Worm (Caenorhabditis elegans): ENCODE measurements around the gene T22F3.7.

The T22F3.7 gene

DNA sequence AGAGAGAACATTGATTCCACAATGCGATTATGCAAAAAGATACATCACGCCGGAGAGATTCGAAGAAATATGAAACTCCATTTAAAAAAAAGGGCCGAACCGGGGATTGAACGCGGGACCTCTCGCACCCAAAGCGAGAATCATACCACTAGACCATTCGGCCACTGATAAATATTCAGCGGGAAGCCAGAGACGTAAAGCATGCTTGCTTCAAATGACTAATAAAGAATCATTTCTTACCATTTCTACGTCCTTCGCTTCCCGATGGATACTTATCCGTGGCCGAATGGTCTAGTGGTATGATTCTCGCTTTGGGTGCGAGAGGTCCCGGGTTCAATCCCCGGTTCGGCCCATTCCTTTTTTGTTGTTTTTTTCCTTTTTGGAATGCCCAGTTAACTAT is 12.2 kb downstream of the T22F3.7 start (continued):
- TF ChIP-seq dox-1 (GFP tag; IDR thresholded peaks at IDR 0.05), result no peak
- no peak for TF ChIP-seq chd-7 (tag; optimal IDR thresholded peaks at IDR 0.05)
- TF ChIP-seq lsl-1 (GFP tag; optimal IDR thresholded peaks at IDR 0.05), result no peak
- no peak for TF ChIP-seq Y53G8AR.9 (GFP tag; conservative IDR thresholded peaks at IDR 0.05)
- TF ChIP-seq madf-3 (GFP tag; IDR thresholded peaks at IDR 0.05), result no peak
- TF ChIP-seq ceh-40 (GFP tag; IDR thresholded peaks at IDR 0.05), result 0 out of 2 replicates have a peak, but pooled peaks have one; percentile 62
- no peak for TF ChIP-seq nhr-80 (tag; optimal IDR thresholded peaks at IDR 0.05)
- no peak for TF ChIP-seq somi-1 (GFP tag; optimal IDR thresholded peaks at IDR 0.05)
- TF ChIP-seq lir-1 (GFP tag; conservative IDR thresholded peaks at IDR 0.05), result no peak
- no peak for TF ChIP-seq hrde-1 (tag; optimal IDR thresholded peaks at IDR 0.05; ENCODE audit: borderline replicate concordance)
- TF ChIP-seq hlh-12 (tag; optimal IDR thresholded peaks at IDR 0.05), result no peak
- TF ChIP-seq snpc-1.1 (tag; optimal IDR thresholded peaks at IDR 0.05; ENCODE audit: insufficient read depth), result no peak
- TF ChIP-seq Y53F4B.3 (GFP tag; IDR thresholded peaks at IDR 0.05), result no peak
- TF ChIP-seq ztf-25 (GFP tag; IDR thresholded peaks at IDR 0.05), result peak; percentile 69; the same call in 1 of the 2 replicates
- no peak for TF ChIP-seq snpc-4 (GFP tag; optimal IDR thresholded peaks at IDR 0.05)
- no peak for TF ChIP-seq snpc-4 (tag; optimal IDR thresholded peaks at IDR 0.05)
- TF ChIP-seq F10E7.11 (tag; optimal IDR thresholded peaks at IDR 0.05), result no peak
- TF ChIP-seq ekl-4 (GFP tag; IDR thresholded peaks at IDR 0.05), result no peak
- no peak for TF ChIP-seq F39B2.1 (GFP tag; IDR thresholded peaks at IDR 0.05)
- TF ChIP-seq B0261.1 (tag; optimal IDR thresholded peaks at IDR 0.05), result peak; percentile 65
- TF ChIP-seq ceh-100 (GFP tag; IDR thresholded peaks at IDR 0.05), result no peak
- TF ChIP-seq F52B5.7 (tag; optimal IDR thresholded peaks at IDR 0.05), result no peak
- TF ChIP-seq F33H1.4 (GFP tag; IDR thresholded peaks at IDR 0.05), result 0 out of 2 replicates have a peak, but pooled peaks have one; percentile 15
- TF ChIP-seq athp-1 (tag; optimal IDR thresholded peaks at IDR 0.05), result no peak
- no peak for TF ChIP-seq die-1 (tag; optimal IDR thresholded peaks at IDR 0.05)
- no peak for TF ChIP-seq egl-44 (GFP tag; IDR thresholded peaks at IDR 0.05)
- TF ChIP-seq F55B11.4 (tag; optimal IDR thresholded peaks at IDR 0.05; ENCODE audit: borderline replicate concordance, insufficient read depth), result no peak
- no peak for TF ChIP-seq lin-40 (tag; optimal IDR thresholded peaks at IDR 0.05)
- no peak for TF ChIP-seq atf-7 (tag; optimal IDR thresholded peaks at IDR 0.05)
- TF ChIP-seq cebp-1 (GFP tag; IDR thresholded peaks at IDR 0.05), result no peak
- TF ChIP-seq cebp-1 (tag; optimal IDR thresholded peaks at IDR 0.05), result no peak
- no peak for TF ChIP-seq repo-1 (tag; optimal IDR thresholded peaks at IDR 0.05)
- 0 out of 2 replicates have a peak, but pooled peaks have one; percentile 38 for TF ChIP-seq C17E4.6 (GFP tag; IDR thresholded peaks at IDR 0.05)
- no peak for TF ChIP-seq K12H6.12 (tag; optimal IDR thresholded peaks at IDR 0.05)
- TF ChIP-seq zim-3 (tag; optimal IDR thresholded peaks at IDR 0.05), result no peak
- no peak for TF ChIP-seq ztf-18 (tag; optimal IDR thresholded peaks at IDR 0.05)
- TF ChIP-seq cebp-2 (GFP tag; IDR thresholded peaks at IDR 0.05), result 0 out of 2 replicates have a peak, but pooled peaks have one; percentile 10
- TF ChIP-seq tbx-9 (tag; optimal IDR thresholded peaks at IDR 0.05; ENCODE audit: borderline replicate concordance), result no peak
- peak; percentile 37; the same call in 1 of the 2 replicates for TF ChIP-seq madf-6 (GFP tag; IDR thresholded peaks at IDR 0.05)
- peak; percentile 60 for TF ChIP-seq rpc-1 (optimal IDR thresholded peaks at IDR 0.05)
- TF ChIP-seq rpc-1 (tag; optimal IDR thresholded peaks at IDR 0.05), result peak; percentile 75
- no peak for TF ChIP-seq gei-17 (GFP tag; optimal IDR thresholded peaks at IDR 0.05)
- TF ChIP-seq F49E8.2 (tag; optimal IDR thresholded peaks at IDR 0.05; ENCODE audit: insufficient read depth), result no peak
- TF ChIP-seq aptf-2 (GFP tag; conservative IDR thresholded peaks at IDR 0.05), result no peak
- no peak for TF ChIP-seq mxl-1 (tag; optimal IDR thresholded peaks at IDR 0.05)
- no peak for TF ChIP-seq Y79H2A.3 (GFP tag; conservative IDR thresholded peaks at IDR 0.05)
- TF ChIP-seq ceh-79 (tag; optimal IDR thresholded peaks at IDR 0.05), result no peak
- no peak for TF ChIP-seq ztf-6 (GFP tag; IDR thresholded peaks at IDR 0.05)
- TF ChIP-seq nfyb-1 (GFP tag; IDR thresholded peaks at IDR 0.05), result no peak
- TF ChIP-seq T07F8.4 (tag; optimal IDR thresholded peaks at IDR 0.05), result no peak
